Worm (Caenorhabditis elegans): ENCODE measurements around the gene T07H3.8.
"Not testable (repeated sequence)": the region's sequence is repeated elsewhere in the genome, so short reads cannot be mapped to it uniquely, and the experiment has no call there.

DNA sequence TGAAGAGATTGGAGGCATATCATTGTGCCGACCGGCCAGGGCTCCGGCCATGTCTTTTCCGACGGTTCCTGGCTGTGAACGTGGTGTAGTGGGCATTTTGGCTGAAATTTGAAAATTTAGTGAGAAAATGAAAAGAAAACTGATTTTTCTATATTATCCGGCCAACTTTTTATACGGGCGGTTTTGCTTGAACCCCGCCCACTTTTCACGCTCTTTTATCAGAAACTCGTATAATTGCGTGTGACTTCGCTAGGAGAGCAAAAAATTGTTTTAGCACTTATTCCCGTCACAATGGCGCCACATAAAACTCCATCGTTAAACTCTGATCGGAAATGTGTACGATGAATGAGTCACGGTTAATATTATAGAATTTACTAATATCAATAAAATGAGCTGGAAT is 45.8 kb downstream of the T07H3.8 start, which contains the start of gene C08E3.13:
- TF ChIP-seq aly-2 (tag; optimal IDR thresholded peaks at IDR 0.05); nhr-67 (tag; optimal IDR thresholded peaks at IDR 0.05); sea-2 (GFP tag; optimal IDR thresholded peaks at IDR 0.05); nhr-25 (tag; optimal IDR thresholded peaks at IDR 0.05): not testable (repeated sequence)

Data from whole organism, L3 larva.